Fruit fly (Drosophila melanogaster): ENCODE data around the gene CG17028.

Gene CG17028

dm6 chr3L:16017528-16018250 lies 39.4 kb downstream of the CG17028 start:
- no peak for TF ChIP-seq usp (GFP tag; optimal IDR thresholded peaks at IDR 0.05)
- no peak for TF ChIP-seq EcR (GFP tag; optimal IDR thresholded peaks at IDR 0.05)
- TF ChIP-seq psq (optimal IDR thresholded peaks at IDR 0.05) = no peak
- no peak for TF ChIP-seq Dll (optimal IDR thresholded peaks at IDR 0.05)
- TF ChIP-seq pan (optimal IDR thresholded peaks at IDR 0.05) = no peak
- TF ChIP-seq CG8478 (optimal IDR thresholded peaks at IDR 0.05) = no peak

dm6 chr3L:16018251-16018583 lies 39.9 kb downstream of the CG17028 start:
- TF ChIP-seq CG8478 (optimal IDR thresholded peaks at IDR 0.05) = no peak
- TF ChIP-seq usp (GFP tag; optimal IDR thresholded peaks at IDR 0.05) = no peak
- TF ChIP-seq Dll (optimal IDR thresholded peaks at IDR 0.05) = no peak
- no peak for TF ChIP-seq pan (optimal IDR thresholded peaks at IDR 0.05)
- TF ChIP-seq EcR (GFP tag; optimal IDR thresholded peaks at IDR 0.05) = no peak
- no peak for TF ChIP-seq psq (optimal IDR thresholded peaks at IDR 0.05)

dm6 chr3L:16018721-16019120 lies 40.4 kb downstream of the CG17028 start:
- no peak for TF ChIP-seq EcR (GFP tag; optimal IDR thresholded peaks at IDR 0.05)
- no peak for TF ChIP-seq usp (GFP tag; optimal IDR thresholded peaks at IDR 0.05)
- no peak for TF ChIP-seq Dll (optimal IDR thresholded peaks at IDR 0.05)
- no peak for TF ChIP-seq pan (optimal IDR thresholded peaks at IDR 0.05)
- TF ChIP-seq psq (optimal IDR thresholded peaks at IDR 0.05) = no peak
- no peak for TF ChIP-seq CG8478 (optimal IDR thresholded peaks at IDR 0.05)

dm6 chr3L:16019144-16020006 lies 41.1 kb downstream of the CG17028 start:
- TF ChIP-seq psq (optimal IDR thresholded peaks at IDR 0.05) (no peak), pan (optimal IDR thresholded peaks at IDR 0.05) (no peak), Dll (optimal IDR thresholded peaks at IDR 0.05) (no peak), CG8478 (optimal IDR thresholded peaks at IDR 0.05) (no peak), usp (GFP tag; optimal IDR thresholded peaks at IDR 0.05) (no peak)

- TF ChIP-seq Dll (optimal IDR thresholded peaks at IDR 0.05) (no peak), pan (optimal IDR thresholded peaks at IDR 0.05) (no peak), EcR (GFP tag; optimal IDR thresholded peaks at IDR 0.05) (no peak), CG8478 (optimal IDR thresholded peaks at IDR 0.05) (no peak), usp (GFP tag; optimal IDR thresholded peaks at IDR 0.05) (no peak), psq (optimal IDR thresholded peaks at IDR 0.05) (no peak)
Observed at dm6 chr3L:16021064-16021683, 42.9 kb downstream of the CG17028 start.

dm6 chr3L:16023020-16023648 lies 44.8 kb downstream of the CG17028 start, which contains the start of gene Notum:
Notum (plus strand) TSS chr3L:16023480.
- no peak for TF ChIP-seq pan (optimal IDR thresholded peaks at IDR 0.05)
- TF ChIP-seq psq (optimal IDR thresholded peaks at IDR 0.05) = no peak
- TF ChIP-seq CG8478 (optimal IDR thresholded peaks at IDR 0.05) = no peak
- TF ChIP-seq Dll (optimal IDR thresholded peaks at IDR 0.05) = no peak
- no peak for TF ChIP-seq usp (GFP tag; optimal IDR thresholded peaks at IDR 0.05)
- TF ChIP-seq EcR (GFP tag; optimal IDR thresholded peaks at IDR 0.05) = no peak

- TF ChIP-seq EcR (GFP tag; optimal IDR thresholded peaks at IDR 0.05) (no peak), usp (GFP tag; optimal IDR thresholded peaks at IDR 0.05) (no peak), psq (optimal IDR thresholded peaks at IDR 0.05) (no peak), CG8478 (optimal IDR thresholded peaks at IDR 0.05) (no peak), pan (optimal IDR thresholded peaks at IDR 0.05) (no peak), Dll (optimal IDR thresholded peaks at IDR 0.05) (no peak)
Observed at dm6 chr3L:16024276-16025019, 46.1 kb downstream of the CG17028 start.

- TF ChIP-seq usp (GFP tag; optimal IDR thresholded peaks at IDR 0.05) (no peak), Dll (optimal IDR thresholded peaks at IDR 0.05) (no peak), pan (optimal IDR thresholded peaks at IDR 0.05) (no peak), EcR (GFP tag; optimal IDR thresholded peaks at IDR 0.05) (no peak), CG8478 (optimal IDR thresholded peaks at IDR 0.05) (no peak), psq (optimal IDR thresholded peaks at IDR 0.05) (no peak)
Observed at dm6 chr3L:16025020-16025680, 46.8 kb downstream of the CG17028 start.

dm6 chr3L:16026065-16026789 lies 47.9 kb downstream of the CG17028 start:
- no peak for TF ChIP-seq usp (GFP tag; optimal IDR thresholded peaks at IDR 0.05)
- TF ChIP-seq psq (optimal IDR thresholded peaks at IDR 0.05) = no peak
- no peak for TF ChIP-seq CG8478 (optimal IDR thresholded peaks at IDR 0.05)

dm6 chr3L:16027163-16027633 lies 48.9 kb downstream of the CG17028 start:
- TF ChIP-seq EcR (GFP tag; optimal IDR thresholded peaks at IDR 0.05) (no peak), usp (GFP tag; optimal IDR thresholded peaks at IDR 0.05) (no peak), Dll (optimal IDR thresholded peaks at IDR 0.05) (no peak), pan (optimal IDR thresholded peaks at IDR 0.05) (no peak), CG8478 (optimal IDR thresholded peaks at IDR 0.05) (no peak), psq (optimal IDR thresholded peaks at IDR 0.05) (no peak)

All from whole organism.